Fruit fly (Drosophila melanogaster): ENCODE measurements around the gene Fntb.

DNA sequence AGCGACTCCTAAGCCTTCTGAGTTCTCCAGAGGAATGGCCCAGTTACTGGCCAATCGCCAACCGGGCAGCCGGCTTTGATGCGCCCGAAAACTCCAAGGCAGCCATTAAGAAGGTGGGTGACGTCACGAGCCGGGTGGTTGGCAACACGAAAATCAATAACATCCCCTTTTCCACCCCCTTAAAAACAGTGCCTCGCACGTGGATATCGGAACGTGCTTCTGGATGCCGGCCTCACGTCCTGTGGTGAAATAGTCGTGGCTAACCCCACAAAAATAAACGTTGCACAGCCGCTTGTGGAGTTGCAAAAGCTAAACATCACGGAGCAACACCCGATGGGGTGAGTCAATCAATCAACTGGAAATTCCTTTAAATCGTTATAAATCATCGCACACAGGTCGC lies 23.8 kb downstream of the Fntb start:
- TF ChIP-seq CG11398 (GFP tag; optimal IDR thresholded peaks at IDR 0.05) (no peak), CG8478 (optimal IDR thresholded peaks at IDR 0.05) (no peak), HHEX (GFP tag; optimal IDR thresholded peaks at IDR 0.05) (no peak)

Measured in whole organism, embryonic.